Fruit fly (Drosophila melanogaster) whole organism, wandering third instar larva: ENCODE measurements around the gene CG4174.

Experiments used
- HLH106 ChIP-seq: fragments of 200-800 bp; optimal IDR thresholded peaks from 3 replicates; lab custom pipeline; 2019; ENCODE audit warnings: missing biosample characterization, mild to moderate bottlenecking, missing genetic modification characterization, moderate library complexity
- Hnf4 ChIP-seq: fragments of 200-800 bp; sonication (Bioruptor generic); optimal IDR thresholded peaks from 2 replicates; lab custom pipeline; 2016; ENCODE audit warnings: missing biosample characterization, mild to moderate bottlenecking, missing genetic modification characterization
- Hr83 ChIP-seq: fragments of 200-300 bp; sonication (Bioruptor generic); optimal IDR thresholded peaks from 2 replicates; lab custom pipeline; 2016; ENCODE audit warnings: missing biosample characterization, mild to moderate bottlenecking, missing genetic modification characterization, moderate library complexity; ENCODE audit not compliant: poor library complexity, severe bottlenecking
- Rel ChIP-seq, 2 experiments: fragments of 200-800 bp; sonication (Bioruptor generic) in 1 of 2; optimal IDR thresholded peaks; 2 replicates in 1 of 2; 3 replicates in 1 of 2; lab custom pipeline; 2016 to 2019; ENCODE audit warnings: mild to moderate bottlenecking in 2 of 2, missing biosample characterization in 2 of 2, missing genetic modification characterization in 2 of 2, moderate library complexity in 1 of 2
- br ChIP-seq: fragments of 200-800 bp; sonication (Bioruptor generic); optimal IDR thresholded peaks from 2 replicates; lab custom pipeline; 2016; ENCODE audit warnings: missing biosample characterization, missing genetic modification characterization
- ey ChIP-seq: fragments of 200-800 bp; sonication (Bioruptor generic); optimal IDR thresholded peaks from 2 replicates; lab custom pipeline; 2016; ENCODE audit warnings: missing biosample characterization, missing genetic modification characterization
- fru ChIP-seq: fragments of 200-800 bp; sonication (Bioruptor generic); optimal IDR thresholded peaks from 3 replicates; lab custom pipeline; 2016; ENCODE audit warnings: missing biosample characterization, mild to moderate bottlenecking, missing genetic modification characterization
- h ChIP-seq: fragments of 200-800 bp; sonication (Bioruptor generic); optimal IDR thresholded peaks from 3 replicates; lab custom pipeline; 2016; ENCODE audit warnings: missing biosample characterization, mild to moderate bottlenecking, missing genetic modification characterization
- lola ChIP-seq: fragments of >200 bp; optimal IDR thresholded peaks from 2 replicates; lab custom pipeline; 2017; ENCODE audit warnings: missing biosample characterization, missing genetic modification characterization
- psq ChIP-seq: fragments of 200-800 bp; sonication (Bioruptor generic); optimal IDR thresholded peaks from 3 replicates; lab custom pipeline; 2017; ENCODE audit warnings: missing biosample characterization, mild to moderate bottlenecking, missing genetic modification characterization, moderate library complexity
- rgr ChIP-seq: fragments of 200-800 bp; sonication (Bioruptor generic); optimal IDR thresholded peaks from 3 replicates; lab custom pipeline; 2016; ENCODE audit warnings: missing biosample characterization, mild to moderate bottlenecking, missing genetic modification characterization
- sv ChIP-seq: fragments of 200-800 bp; sonication (Bioruptor generic); optimal IDR thresholded peaks from 3 replicates; lab custom pipeline; 2016; ENCODE audit warnings: missing biosample characterization, missing genetic modification characterization

dm6 chr3L:18611600-18611999, 6.1 kb downstream of the CG4174 start, which contains the start of gene CG32199:
- no peak for TF ChIP-seq fru (GFP tag; lab: Kevin White, UChicago)
- no peak for TF ChIP-seq Hr83
- no peak for TF ChIP-seq ey (GFP tag; lab: Kevin White, UChicago)
- no peak for TF ChIP-seq HLH106
- TF ChIP-seq Hnf4 (GFP tag; lab: Kevin White, UChicago) = no peak
- TF ChIP-seq psq (GFP tag; lab: Kevin White, UChicago) = no peak
- no peak for TF ChIP-seq Rel (GFP tag; optimal IDR thresholded peaks at IDR 0.05; lab: Kevin White, UChicago)
- no peak for TF ChIP-seq Rel (tag; optimal IDR thresholded peaks at IDR 0.05; lab: Kevin White, UChicago)
- TF ChIP-seq sv (GFP tag; lab: Kevin White, UChicago) = no peak
- TF ChIP-seq lola (GFP tag; lab: Kevin White, UChicago) = no peak
- no peak for TF ChIP-seq h (GFP tag; lab: Kevin White, UChicago)
- no peak for TF ChIP-seq rgr (GFP tag; lab: Kevin White, UChicago)
- TF ChIP-seq br (GFP tag; lab: Kevin White, UChicago) = no peak
